Fruit fly (Drosophila melanogaster) whole organism, embryonic: ENCODE results near the gene Yp1.

Source experiments
- CG10147 ChIP-seq: fragments of 200-800 bp; sonication (Bioruptor generic); optimal IDR thresholded peaks from 2 replicates; lab custom pipeline; 2019; ENCODE audit warnings: missing biosample characterization, mild to moderate bottlenecking, missing genetic modification characterization, moderate library complexity
- CG10267 ChIP-seq: fragments of 200-800 bp; sonication (Bioruptor generic); optimal IDR thresholded peaks from 2 replicates; lab custom pipeline; 2018; ENCODE audit warnings: missing biosample characterization, mild to moderate bottlenecking, missing genetic modification characterization, moderate library complexity
- CG10366 ChIP-seq: fragments of 200-800 bp; sonication (Bioruptor generic); IDR thresholded peaks from 2 replicates; pipeline ENCODE4 v1.3.6; 2022; ENCODE audit warnings: missing biosample characterization, missing genetic modification characterization
- CG10543 ChIP-seq: fragments of 200-800 bp; sonication (Bioruptor generic); optimal IDR thresholded peaks from 3 replicates; lab custom pipeline; 2017; ENCODE audit warnings: missing biosample characterization, mild to moderate bottlenecking, missing genetic modification characterization, moderate library complexity
- CG11560 ChIP-seq: fragments of 200-800 bp; sonication (Bioruptor generic); IDR thresholded peaks from 3 replicates; pipeline ENCODE4 v1.3.6; 2022; ENCODE audit warnings: missing biosample characterization, missing genetic modification characterization
- CG1233 ChIP-seq: fragments of 200-800 bp; sonication (Bioruptor generic); optimal IDR thresholded peaks from 4 replicates; lab custom pipeline; 2018; ENCODE audit warnings: missing biosample characterization, mild to moderate bottlenecking, missing genetic modification characterization
- CG12391 ChIP-seq: fragments of 200-800 bp; sonication (Bioruptor generic); optimal IDR thresholded peaks from 3 replicates; lab custom pipeline; 2018; ENCODE audit warnings: missing biosample characterization, mild to moderate bottlenecking, missing genetic modification characterization, moderate library complexity
- CG17361 ChIP-seq: fragments of 200-800 bp; sonication (Bioruptor generic); IDR thresholded peaks from 3 replicates; pipeline ENCODE4 v1.3.6; 2022; ENCODE audit warnings: missing biosample characterization, missing genetic modification characterization
- CG17829 ChIP-seq: fragments of 200-800 bp; optimal IDR thresholded peaks from 2 replicates; lab custom pipeline; 2019; ENCODE audit warnings: missing biosample characterization, mild to moderate bottlenecking, missing genetic modification characterization, moderate library complexity
- CG18476 ChIP-seq: fragments of 200-800 bp; sonication (Bioruptor generic); optimal IDR thresholded peaks from 2 replicates; lab custom pipeline; 2016; ENCODE audit warnings: missing biosample characterization, mild to moderate bottlenecking, missing genetic modification characterization
- CG30403 ChIP-seq: fragments of 200-800 bp; sonication (Bioruptor generic); optimal IDR thresholded peaks from 3 replicates; lab custom pipeline; 2016; ENCODE audit warnings: missing biosample characterization, missing genetic modification characterization
- CG31224 ChIP-seq: fragments of 200-800 bp; sonication (Bioruptor generic); IDR thresholded peaks from 2 replicates; pipeline ENCODE4 v1.3.6; 2022; ENCODE audit warnings: missing biosample characterization, missing genetic modification characterization
- CG31365 ChIP-seq: fragments of 200-800 bp; sonication (Bioruptor generic); optimal IDR thresholded peaks from 2 replicates; lab custom pipeline; 2018; ENCODE audit warnings: missing biosample characterization, mild to moderate bottlenecking, missing genetic modification characterization
- CG34422 ChIP-seq: fragments of 200-800 bp; sonication (Bioruptor generic); IDR thresholded peaks from 3 replicates; pipeline ENCODE4 v1.3.6; 2022; ENCODE audit warnings: missing biosample characterization, missing genetic modification characterization
- CG6791 ChIP-seq: fragments of 200-800 bp; sonication (Bioruptor generic); IDR thresholded peaks from 3 replicates; pipeline ENCODE4 v1.3.6; 2022; ENCODE audit warnings: missing biosample characterization, missing genetic modification characterization; ENCODE audit not compliant: partially characterized antibody
- CG8281 ChIP-seq: fragments of 200-800 bp; sonication (Bioruptor generic); optimal IDR thresholded peaks from 2 replicates; lab custom pipeline; 2018; ENCODE audit warnings: missing biosample characterization, mild to moderate bottlenecking, missing genetic modification characterization, moderate library complexity
- CG8944 ChIP-seq: fragments of 200-800 bp; sonication (Bioruptor generic); optimal IDR thresholded peaks from 3 replicates; lab custom pipeline; 2016; ENCODE audit warnings: missing biosample characterization, missing genetic modification characterization
- CG9932 ChIP-seq: fragments of 200-800 bp; sonication (Bioruptor generic); IDR thresholded peaks from 2 replicates; pipeline ENCODE4 v1.3.6; 2022; ENCODE audit warnings: missing biosample characterization, missing genetic modification characterization
- CoRest ChIP-seq: fragments of 200-800 bp; sonication (Bioruptor generic); optimal IDR thresholded peaks from 3 replicates; lab custom pipeline; 2018; ENCODE audit warnings: missing biosample characterization, mild to moderate bottlenecking, missing genetic modification characterization, moderate library complexity
- Doc2 ChIP-seq: fragments of 200-800 bp; sonication (Bioruptor generic); IDR thresholded peaks from 2 replicates; pipeline ENCODE4 v1.3.6; 2022; ENCODE audit warnings: missing biosample characterization, missing genetic modification characterization
- Ets65A ChIP-seq: fragments of 200-800 bp; sonication (Bioruptor generic); peaks from one replicate; lab custom pipeline; 2016; ENCODE audit warnings: missing biosample characterization, missing genetic modification characterization
- Fer2 ChIP-seq: fragments of 200-800 bp; sonication (Bioruptor generic); optimal IDR thresholded peaks from 2 replicates; lab custom pipeline; 2018; ENCODE audit warnings: missing biosample characterization, mild to moderate bottlenecking, missing genetic modification characterization, moderate library complexity
- Hsf ChIP-seq: fragments of 200-800 bp; sonication (Bioruptor generic); optimal IDR thresholded peaks from 3 replicates; lab custom pipeline; 2016; ENCODE audit warnings: missing biosample characterization, missing genetic modification characterization
- Mad ChIP-seq: fragments of 200-800 bp; sonication (Bioruptor generic); optimal IDR thresholded peaks from 2 replicates; lab custom pipeline; 2016; ENCODE audit warnings: missing biosample characterization, missing genetic modification characterization
- Sin3A ChIP-seq: fragments of >200 bp; optimal IDR thresholded peaks from 2 replicates; lab custom pipeline; 2018
- Sox100B ChIP-seq: fragments of 200-800 bp; sonication (Bioruptor generic); optimal IDR thresholded peaks from 3 replicates; lab custom pipeline; 2018; ENCODE audit warnings: missing biosample characterization, mild to moderate bottlenecking, missing genetic modification characterization
- Vsx1 ChIP-seq: fragments of 200-800 bp; sonication (Bioruptor generic); optimal IDR thresholded peaks from 2 replicates; lab custom pipeline; 2017; ENCODE audit warnings: missing biosample characterization, mild to moderate bottlenecking, missing genetic modification characterization, missing genetic modification reagents
- Xbp1 ChIP-seq: fragments of 200-800 bp; sonication (Bioruptor generic); optimal IDR thresholded peaks from 3 replicates; lab custom pipeline; 2016; ENCODE audit warnings: missing biosample characterization, mild to moderate bottlenecking, missing genetic modification characterization
- ab ChIP-seq: fragments of 200-800 bp; sonication (Bioruptor generic); optimal IDR thresholded peaks from 2 replicates; lab custom pipeline; 2016; ENCODE audit warnings: missing biosample characterization, missing genetic modification characterization
- al ChIP-seq: fragments of 200-800 bp; sonication (Bioruptor generic); IDR thresholded peaks from 2 replicates; pipeline ENCODE4 v1.3.6; 2022; ENCODE audit warnings: missing biosample characterization, missing genetic modification characterization
- bcd ChIP-seq: fragments of 200-800 bp; sonication (Bioruptor generic); optimal IDR thresholded peaks from 2 replicates; lab custom pipeline; 2017; ENCODE audit warnings: missing biosample characterization, mild to moderate bottlenecking, missing genetic modification characterization
- dmrt11E ChIP-seq: fragments of 200-800 bp; sonication (Bioruptor generic); optimal IDR thresholded peaks from 3 replicates; lab custom pipeline; 2018; ENCODE audit warnings: missing biosample characterization, mild to moderate bottlenecking, missing genetic modification characterization, moderate library complexity
- emc ChIP-seq: fragments of 200-800 bp; sonication (Bioruptor generic); optimal IDR thresholded peaks from 2 replicates; lab custom pipeline; 2016; ENCODE audit warnings: missing biosample characterization, missing genetic modification characterization
- fd96Cb ChIP-seq: fragments of 200-800 bp; sonication (Bioruptor generic); optimal IDR thresholded peaks from 2 replicates; lab custom pipeline; 2018; ENCODE audit warnings: missing biosample characterization, mild to moderate bottlenecking, missing genetic modification characterization, moderate library complexity
- gem ChIP-seq: fragments of 200-800 bp; sonication (Bioruptor generic); optimal IDR thresholded peaks from 2 replicates; lab custom pipeline; 2019; ENCODE audit warnings: missing biosample characterization, mild to moderate bottlenecking, missing genetic modification characterization, moderate library complexity
- ind ChIP-seq: fragments of 200-800 bp; sonication (Bioruptor generic); optimal IDR thresholded peaks from 3 replicates; lab custom pipeline; 2016; ENCODE audit warnings: missing biosample characterization, missing genetic modification characterization
- pnt ChIP-seq: fragments of 200-800 bp; sonication (Bioruptor generic); optimal IDR thresholded peaks from 3 replicates; lab custom pipeline; 2016; ENCODE audit warnings: missing biosample characterization, missing genetic modification characterization
- schlank ChIP-seq: fragments of 200-800 bp; sonication (Bioruptor generic); optimal IDR thresholded peaks from 2 replicates; lab custom pipeline; 2018; ENCODE audit warnings: missing biosample characterization, mild to moderate bottlenecking, missing genetic modification characterization
- sd ChIP-seq: fragments of 200-800 bp; sonication (Bioruptor generic); optimal IDR thresholded peaks from 3 replicates; lab custom pipeline; 2018; ENCODE audit warnings: missing biosample characterization, mild to moderate bottlenecking, missing genetic modification characterization, moderate library complexity
- slbo ChIP-seq: fragments of 200-800 bp; sonication (Bioruptor generic); IDR thresholded peaks from 2 replicates; pipeline ENCODE4 v1.3.6; 2022; ENCODE audit warnings: missing biosample characterization, missing genetic modification characterization
- slou ChIP-seq: fragments of 200-800 bp; sonication (Bioruptor generic); optimal IDR thresholded peaks from 3 replicates; lab custom pipeline; 2016; ENCODE audit warnings: missing biosample characterization, missing genetic modification characterization
- slp2 ChIP-seq: fragments of 200-800 bp; sonication (Bioruptor generic); optimal IDR thresholded peaks from 2 replicates; lab custom pipeline; 2016; ENCODE audit warnings: missing biosample characterization, missing genetic modification characterization
- stwl ChIP-seq: fragments of 200-800 bp; sonication (Bioruptor generic); optimal IDR thresholded peaks from 3 replicates; lab custom pipeline; 2018; ENCODE audit warnings: missing biosample characterization, mild to moderate bottlenecking, missing genetic modification characterization, moderate library complexity
- sug ChIP-seq: fragments of 200-800 bp; optimal IDR thresholded peaks from 2 replicates; lab custom pipeline; 2019; ENCODE audit warnings: missing biosample characterization, mild to moderate bottlenecking, missing genetic modification characterization, moderate library complexity
- twi ChIP-seq: fragments of 200-800 bp; optimal IDR thresholded peaks from 2 replicates; lab custom pipeline; 2019; ENCODE audit warnings: missing biosample characterization, mild to moderate bottlenecking, missing genetic modification characterization, moderate library complexity
- vfl ChIP-seq: fragments of 200-800 bp; sonication (Bioruptor generic); optimal IDR thresholded peaks from 2 replicates; lab custom pipeline; 2016; ENCODE audit warnings: missing biosample characterization, missing genetic modification characterization

Yp1 gene

dm6 chrX:10053547-10053946, at the start of gene Yp1:
Gene Yp1, plus strand, starts transcription at chrX:10053811.
- TF ChIP-seq CG10366 (no peak), Mad (GFP tag; lab: Kevin White, UChicago) (no peak), Hsf (GFP tag; lab: Kevin White, UChicago) (no peak), ab (GFP tag; lab: Kevin White, UChicago) (no peak), CG10267 (tag; lab: Kevin White, UChicago) (no peak), pnt (no peak), fd96Cb (tag; lab: Kevin White, UChicago) (no peak), CG1233 (GFP tag; lab: Kevin White, UChicago) (no peak), Vsx1 (GFP tag; lab: Kevin White, UChicago) (no peak), slbo (GFP tag; lab: Robert Waterston, UW) (no peak), CG8944 (GFP tag; lab: Kevin White, UChicago) (no peak), stwl (tag; lab: Kevin White, UChicago) (no peak), CG10543 (GFP tag; lab: Kevin White, UChicago) (no peak), CG34422 (GFP tag; lab: Robert Waterston, UW) (no peak), dmrt11E (no peak), CG30403 (no peak)

DNA sequence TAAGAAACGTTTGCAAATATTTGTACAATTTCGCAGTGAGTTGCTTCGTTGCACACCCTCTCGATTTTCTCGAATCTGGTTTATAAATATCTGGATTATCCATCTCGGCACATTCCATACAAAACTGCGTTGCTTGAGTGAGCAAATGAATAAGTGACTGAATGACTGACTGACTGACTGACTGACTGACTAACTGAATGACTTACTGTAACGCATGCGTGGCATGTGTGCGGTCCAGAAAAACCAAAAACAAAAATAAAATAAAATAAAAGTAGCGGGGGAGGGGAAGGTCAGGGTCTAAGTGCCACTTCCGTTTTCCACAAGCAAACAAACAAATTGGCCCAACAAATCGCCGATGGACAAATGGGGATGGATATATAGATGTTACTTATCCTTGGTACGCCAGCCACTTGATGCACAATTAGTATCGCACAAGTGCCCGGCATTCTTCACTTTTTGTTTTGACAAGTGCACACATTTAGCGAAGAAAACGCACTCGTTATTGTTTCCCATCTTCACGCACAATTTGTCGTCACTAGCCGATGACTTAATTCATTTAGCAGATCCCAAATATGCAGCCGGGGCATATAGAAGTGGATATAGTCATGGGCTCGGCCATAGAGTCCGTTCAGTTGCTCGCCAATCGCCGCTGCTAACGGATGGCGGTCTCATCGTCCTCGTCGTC, 44.9 kb upstream of the Yp1 start, which contains the start of gene CG33557:
Gene CG33557 (plus strand): TSS at position 635 of the 685 bp plus-strand sequence.
- TF ChIP-seq Sox100B (GFP tag; lab: Kevin White, UChicago) = no peak
- no peak for TF ChIP-seq bcd (GFP tag; lab: Kevin White, UChicago)
- no peak for TF ChIP-seq CG6791 (GFP tag; lab: Robert Waterston, UW)
- no peak for TF ChIP-seq Xbp1
- peak; percentile 96 for TF ChIP-seq CG8281 (tag; lab: Kevin White, UChicago)
- TF ChIP-seq vfl = no peak
- TF ChIP-seq sd = no peak
- TF ChIP-seq sug = no peak
- peak; percentile 85 for TF ChIP-seq twi (tag; lab: Kevin White, UChicago)
- peak; percentile 77 for TF ChIP-seq Ets65A (GFP tag; lab: Kevin White, UChicago)
- TF ChIP-seq, all 482 proteins: peak for 3

DNA sequence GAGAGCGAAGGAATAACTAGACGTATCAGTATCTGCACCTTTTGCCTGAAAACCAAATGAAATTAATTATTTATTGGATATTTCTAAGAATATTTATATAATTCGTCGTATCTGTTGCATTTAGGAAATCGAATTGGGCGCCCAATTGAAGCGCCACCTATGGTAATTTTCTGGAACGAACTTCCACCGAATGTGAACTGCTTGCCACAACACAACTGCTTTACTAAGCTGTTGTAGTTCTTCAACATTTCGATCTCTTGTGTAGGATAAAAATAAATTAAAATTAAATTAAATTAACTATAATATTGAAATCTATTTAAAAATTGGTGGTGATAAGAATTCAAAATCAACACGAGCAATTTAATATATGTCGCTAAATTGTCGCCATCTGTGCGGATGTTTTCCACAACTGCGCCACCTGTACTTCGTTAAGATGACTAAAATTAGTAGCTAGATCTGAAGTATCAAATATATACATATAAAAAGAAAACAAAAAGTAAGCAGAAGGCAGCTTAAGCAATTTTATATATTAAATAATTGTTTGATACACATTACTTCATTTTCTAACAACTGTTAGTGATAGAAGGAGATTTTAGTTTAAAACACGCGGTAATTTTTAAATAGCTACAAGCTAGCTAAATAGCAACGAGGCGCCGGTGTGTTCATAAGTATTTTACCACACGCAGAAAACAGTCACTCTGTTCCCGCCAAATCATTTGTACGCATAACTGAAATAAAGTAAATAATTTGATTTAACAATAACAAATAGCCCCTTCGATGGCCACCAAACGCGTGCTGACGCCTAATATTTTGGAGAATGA, 43.6 kb upstream of the Yp1 start, which contains the start of gene Dna2:
Gene Dna2 (plus strand): TSS at position 688 of the 821 bp plus-strand sequence.
- peak; percentile 23 for TF ChIP-seq Sin3A (lab: Kevin White, UChicago)
- TF ChIP-seq CoRest = peak; percentile 34
- TF ChIP-seq CG18476 = no peak
- peak; percentile 39; the same call in 1 of the 2 replicates for TF ChIP-seq CG9932 (GFP tag; lab: Robert Waterston, UW)
- TF ChIP-seq emc (GFP tag; lab: Kevin White, UChicago) = no peak
- peak; percentile 5 for TF ChIP-seq CG12391
- no peak for TF ChIP-seq CG31224 (GFP tag; lab: Robert Waterston, UW)
- peak; percentile 15 for TF ChIP-seq ind
- TF ChIP-seq gem (tag; lab: Kevin White, UChicago) = peak; percentile 24
- TF ChIP-seq slou (GFP tag; lab: Kevin White, UChicago) = no peak
- peak; percentile 46 for TF ChIP-seq Xbp1
- no peak for TF ChIP-seq slp2 (GFP tag; lab: Kevin White, UChicago)
- no peak for TF ChIP-seq schlank (tag; lab: Kevin White, UChicago)
- 0 out of 3 replicates have a peak, but pooled peaks have one; percentile 28 for TF ChIP-seq CG11560 (tag; lab: Robert Waterston, UW)
- no peak for TF ChIP-seq Doc2 (GFP tag; lab: Robert Waterston, UW)
- peak; percentile 70 for TF ChIP-seq CG17361 (GFP tag; lab: Robert Waterston, UW)
- peak; percentile 9 for TF ChIP-seq dmrt11E
- peak; percentile 1 for TF ChIP-seq Hsf (GFP tag; lab: Kevin White, UChicago)
- no peak for TF ChIP-seq Fer2
- no peak for TF ChIP-seq Sox100B (GFP tag; lab: Kevin White, UChicago)
- TF ChIP-seq CG31365 (tag; lab: Kevin White, UChicago) = peak; percentile 95
- TF ChIP-seq CG17829 (tag; lab: Kevin White, UChicago) = peak; percentile 29
- no peak for TF ChIP-seq al (GFP tag; lab: Robert Waterston, UW)
- TF ChIP-seq CG10147 (GFP tag; lab: Kevin White, UChicago) = no peak
